Fruit fly (Drosophila melanogaster): ENCODE results near the gene CG3168.

Gene CG3168

DNA sequence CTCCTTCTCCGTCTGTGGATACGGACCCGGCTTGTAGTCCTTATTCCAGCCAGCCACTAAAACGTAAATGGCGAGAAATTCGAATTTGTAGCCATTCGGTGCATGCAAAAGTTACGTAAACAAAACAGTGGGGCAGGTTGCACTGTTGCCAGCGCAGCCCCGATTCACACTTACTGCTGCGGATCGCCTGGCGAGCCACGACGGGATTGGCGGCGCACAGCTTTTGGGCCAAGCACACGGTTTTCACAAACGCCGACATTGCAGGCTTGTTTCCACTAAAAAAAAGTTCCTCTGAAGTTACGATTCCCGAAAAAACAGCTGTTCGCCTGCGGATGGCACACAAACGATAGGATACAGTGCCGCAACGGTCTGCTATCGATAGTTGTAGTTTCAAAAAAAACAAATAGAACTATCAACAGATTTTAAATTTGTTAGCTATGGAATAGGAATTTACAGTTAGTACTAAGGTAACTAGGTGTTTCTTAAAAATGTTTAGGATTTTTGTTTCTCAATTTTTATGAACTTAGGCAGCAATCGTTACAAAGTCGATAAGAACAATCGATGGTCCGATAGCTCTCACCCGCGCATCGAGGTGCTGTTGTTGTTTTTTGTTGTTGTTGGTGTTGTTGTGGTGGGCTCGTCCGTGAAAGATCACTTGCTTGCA, 61.8 kb downstream of the CG3168 start, which contains the start of gene Fum1 (continued):
- TF ChIP-seq CG2202 (tag; optimal IDR thresholded peaks at IDR 0.05) (no peak), knrl (GFP tag; IDR thresholded peaks at IDR 0.05; ENCODE audit: partially characterized antibody) (peak; percentile 90), Ets97D (GFP tag; optimal IDR thresholded peaks at IDR 0.05) (peak; percentile 4), Deaf1 (tag; optimal IDR thresholded peaks at IDR 0.05) (peak; percentile 8), CG12155 (GFP tag; optimal IDR thresholded peaks at IDR 0.05) (peak; percentile 16), CG10147 (GFP tag; optimal IDR thresholded peaks at IDR 0.05) (peak; percentile 16), CG42726 (GFP tag; IDR thresholded peaks at IDR 0.05; ENCODE audit: partially characterized antibody) (no peak), jing (GFP tag; optimal IDR thresholded peaks at IDR 0.05) (no peak), CG9437 (GFP tag; optimal IDR thresholded peaks at IDR 0.05) (peak; percentile 60), chm (GFP tag; IDR thresholded peaks at IDR 0.05) (no peak), CG15073 (GFP tag; optimal IDR thresholded peaks at IDR 0.05) (no peak), CG2120 (GFP tag; optimal IDR thresholded peaks at IDR 0.05) (peak; percentile 31), CG30020 (tag; optimal IDR thresholded peaks at IDR 0.05) (peak; percentile 18), CG7963 (GFP tag; IDR thresholded peaks at IDR 0.05; ENCODE audit: partially characterized antibody) (peak; percentile 59; the same call in 2 of the 3 replicates), HLH4C (GFP tag; IDR thresholded peaks at IDR 0.05; ENCODE audit: partially characterized antibody) (peak; percentile 92), Hr51 (GFP tag; optimal IDR thresholded peaks at IDR 0.05) (no peak), Asciz (GFP tag; optimal IDR thresholded peaks at IDR 0.05) (no peak), CG11560 (tag; IDR thresholded peaks at IDR 0.05) (0 out of 3 replicates have a peak, but pooled peaks have one; percentile 11), CG2678 (tag; optimal IDR thresholded peaks at IDR 0.05) (no peak), CG9727 (GFP tag; optimal IDR thresholded peaks at IDR 0.05) (no peak), ap (GFP tag; IDR thresholded peaks at IDR 0.05) (no peak), CG12744 (GFP tag; optimal IDR thresholded peaks at IDR 0.05) (no peak), CG9876 (GFP tag; optimal IDR thresholded peaks at IDR 0.05) (no peak), CG2199 (GFP tag; IDR thresholded peaks at IDR 0.05) (no peak), trem (tag; optimal IDR thresholded peaks at IDR 0.05) (peak; percentile 69), Dref (GFP tag; IDR thresholded peaks at IDR 0.05) (peak; percentile 74), dpn (GFP tag; optimal IDR thresholded peaks at IDR 0.05) (peak in 1 of 2 experiments; percentile 6), NC2β (GFP tag; optimal IDR thresholded peaks at IDR 0.05) (no peak), Vsx1 (GFP tag; optimal IDR thresholded peaks at IDR 0.05) (no peak), CG14860 (GFP tag; IDR thresholded peaks at IDR 0.05; ENCODE audit: partially characterized antibody) (peak; percentile 88), CG9215 (GFP tag; IDR thresholded peaks at IDR 0.05) (no peak), CG18476 (GFP tag; optimal IDR thresholded peaks at IDR 0.05) (no peak), CG12236 (GFP tag; optimal IDR thresholded peaks at IDR 0.05) (no peak), CG10274 (GFP tag; optimal IDR thresholded peaks at IDR 0.05) (no peak), Scr (GFP tag; IDR thresholded peaks at IDR 0.05; ENCODE audit: partially characterized antibody) (peak; percentile 95), Rfx (GFP tag; IDR thresholded peaks at IDR 0.05) (no peak; the same call in 1 of the 2 replicates), Sry-δ (GFP tag; optimal IDR thresholded peaks at IDR 0.05) (peak; percentile 96), CG3847 (GFP tag; IDR thresholded peaks at IDR 0.05) (no peak), her (GFP tag; optimal IDR thresholded peaks at IDR 0.05) (peak; percentile 28), z (GFP tag; IDR thresholded peaks at IDR 0.05) (no peak), CG17361 (GFP tag; IDR thresholded peaks at IDR 0.05) (peak; percentile 19; the same call in 1 of the 3 replicates), lilli (GFP tag; optimal IDR thresholded peaks at IDR 0.05) (peak; percentile 41), Bteb2 (GFP tag; optimal IDR thresholded peaks at IDR 0.05) (no peak), CG4360 (GFP tag; IDR thresholded peaks at IDR 0.05) (peak; percentile 98), Dp (GFP tag; optimal IDR thresholded peaks at IDR 0.05) (peak; percentile 53), dm (GFP tag; optimal IDR thresholded peaks at IDR 0.05) (peak; percentile 61), tin (GFP tag; optimal IDR thresholded peaks at IDR 0.05) (no peak), CG17186 (GFP tag; optimal IDR thresholded peaks at IDR 0.05) (peak; percentile 41), NfI (GFP tag; optimal IDR thresholded peaks at IDR 0.05) (peak; percentile 37)

All from whole organism, embryonic.